Worm (Caenorhabditis elegans) whole organism, L4/young adult: ENCODE measurements around the gene srh-16.

Experiments
- dao-5 ChIP-seq: sonication (generic microtip); optimal IDR thresholded peaks from 2 replicates; lab custom pipeline; 2016; ENCODE audit warnings: missing genotype, missing genetic modification characterization, moderate library complexity, missing compliant biosample characterization
- him-1 ChIP-seq: sonication (generic microtip); optimal IDR thresholded peaks from 2 replicates; lab custom pipeline; 2016; ENCODE audit warnings: missing genotype, missing genetic modification reagents, missing genetic modification characterization, missing compliant biosample characterization

DNA sequence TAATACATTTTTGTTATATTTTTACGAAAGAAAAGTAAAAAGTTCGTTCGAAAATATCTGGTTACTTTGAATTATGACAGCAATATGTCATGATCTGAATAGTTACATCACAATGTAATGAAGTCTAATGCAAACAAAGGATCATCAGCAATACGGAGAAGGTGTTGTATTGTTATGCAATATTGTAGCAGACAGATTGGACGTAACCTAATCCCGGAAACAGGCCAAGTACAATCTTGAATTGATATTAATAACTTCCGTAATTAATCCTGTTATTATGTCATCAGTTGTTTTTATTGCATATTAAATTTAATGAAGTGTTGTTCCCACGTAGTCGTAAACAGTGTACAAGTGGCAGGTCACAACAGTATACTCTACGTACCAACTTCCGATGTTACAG is 10.2 kb upstream of the srh-16 start:
- TF ChIP-seq him-1 (tag; lab: Kevin White, UChicago) (no peak), dao-5 (tag; lab: Kevin White, UChicago) (no peak)
